Fruit fly (Drosophila melanogaster): ENCODE data around the gene CG31546.

dm6 chr3R:5653887-5654286, 18.5 kb upstream of the CG31546 start:
- TF ChIP-seq CG8478 (optimal IDR thresholded peaks at IDR 0.05) (no peak), CTCF (optimal IDR thresholded peaks at IDR 0.05) (no peak)
